Worm (Caenorhabditis elegans) whole organism, mixed stage, embryonic: ENCODE measurements around the gene pha-2.

Source experiments
- M03D4.4 ChIP-seq: sonication (generic microtip); optimal IDR thresholded peaks from 2 replicates; lab custom pipeline; 2017; ENCODE audit warnings: mild to moderate bottlenecking, missing genetic modification characterization, missing compliant biosample characterization
- bed-3 ChIP-seq: fragments of 200-800 bp; sonication (Bioruptor generic); optimal IDR thresholded peaks from 3 replicates; lab custom pipeline; 2018; ENCODE audit warnings: mild to moderate bottlenecking, missing genetic modification characterization, moderate library complexity, missing compliant biosample characterization
- blmp-1 ChIP-seq: fragments of 150-350 bp; optimal IDR thresholded peaks from 2 replicates; lab custom pipeline; 2014; ENCODE audit warnings: missing biosample characterization, missing genetic modification characterization
- ceh-39 ChIP-seq: fragments of 150-350 bp; optimal IDR thresholded peaks from 2 replicates; lab custom pipeline; 2014; ENCODE audit warnings: missing biosample characterization, missing genetic modification characterization
- ceh-43 ChIP-seq: fragments of 200-800 bp; sonication (Bioruptor generic); optimal IDR thresholded peaks from 2 replicates; lab custom pipeline; 2018; ENCODE audit warnings: mild to moderate bottlenecking, missing genetic modification characterization, moderate library complexity, missing compliant biosample characterization
- ceh-83 ChIP-seq: fragments of 200-800 bp; sonication (Bioruptor generic); optimal IDR thresholded peaks from 2 replicates; lab custom pipeline; 2018; ENCODE audit warnings: mild to moderate bottlenecking, missing genetic modification characterization, missing compliant biosample characterization
- ces-1 ChIP-seq: fragments of 150-350 bp; optimal IDR thresholded peaks from 2 replicates; lab custom pipeline; 2014; ENCODE audit warnings: missing biosample characterization, missing genetic modification reagents, missing genetic modification characterization
- cnd-1 ChIP-seq: fragments of 200-800 bp; sonication (Bioruptor generic); optimal IDR thresholded peaks from 2 replicates; lab custom pipeline; 2018; ENCODE audit warnings: mild to moderate bottlenecking, missing genetic modification characterization, missing compliant biosample characterization
- drap-1 ChIP-seq: fragments of 200-800 bp; sonication (Bioruptor generic); optimal IDR thresholded peaks from 3 replicates; lab custom pipeline; 2018; ENCODE audit warnings: mild to moderate bottlenecking, missing genetic modification characterization, missing compliant biosample characterization
- elt-1 ChIP-seq: sonication (generic microtip); optimal IDR thresholded peaks from 2 replicates; lab custom pipeline; 2017; ENCODE audit warnings: missing genetic modification characterization, mild to moderate bottlenecking, missing compliant biosample characterization, antibody characterized with exemption, moderate library complexity, borderline replicate concordance; ENCODE audit not compliant: insufficient read depth
- elt-3 ChIP-seq: fragments of 150-350 bp; optimal IDR thresholded peaks from 2 replicates; lab custom pipeline; 2014; ENCODE audit warnings: missing biosample characterization, missing genetic modification characterization
- flh-1 ChIP-seq: fragments of 200-800 bp; sonication (Bioruptor generic); optimal IDR thresholded peaks from 2 replicates; lab custom pipeline; 2018; ENCODE audit warnings: mild to moderate bottlenecking, missing genetic modification characterization, moderate library complexity, missing compliant biosample characterization
- ham-2 ChIP-seq: fragments of 200-800 bp; sonication (Bioruptor generic); optimal IDR thresholded peaks from 2 replicates; lab custom pipeline; 2018; ENCODE audit warnings: mild to moderate bottlenecking, missing genetic modification characterization, missing compliant biosample characterization
- hlh-1 ChIP-seq: fragments of 150-350 bp; optimal IDR thresholded peaks from 2 replicates; lab custom pipeline; 2014; ENCODE audit warnings: missing biosample characterization, missing genetic modification reagents, missing genetic modification characterization
- lin-13 ChIP-seq: fragments of 150-350 bp; optimal IDR thresholded peaks from 2 replicates; lab custom pipeline; 2014; ENCODE audit warnings: missing biosample characterization, missing genetic modification characterization
- lin-32 ChIP-seq: fragments of 200-800 bp; sonication (Bioruptor generic); optimal IDR thresholded peaks from 2 replicates; lab custom pipeline; 2018; ENCODE audit warnings: mild to moderate bottlenecking, missing genetic modification characterization, missing compliant biosample characterization
- lsy-2 ChIP-seq: fragments of 150-350 bp; optimal IDR thresholded peaks from 2 replicates; lab custom pipeline; 2014; ENCODE audit warnings: missing biosample characterization, missing genetic modification characterization
- mab-5 ChIP-seq: fragments of 150-350 bp; optimal IDR thresholded peaks from 2 replicates; lab custom pipeline; 2014; ENCODE audit warnings: missing biosample characterization, missing genetic modification characterization
- mep-1 ChIP-seq: fragments of 150-350 bp; optimal IDR thresholded peaks from 2 replicates; lab custom pipeline; 2017; ENCODE audit warnings: missing biosample characterization, missing genetic modification reagents, missing genetic modification characterization, inconsistent platforms
- mls-2 ChIP-seq: sonication (generic microtip); optimal IDR thresholded peaks from 2 replicates; lab custom pipeline; 2016; ENCODE audit warnings: mild to moderate bottlenecking, missing genetic modification characterization, moderate library complexity, missing compliant biosample characterization
- nhr-12 ChIP-seq: fragments of 150-350 bp; optimal IDR thresholded peaks from 2 replicates; lab custom pipeline; 2014; ENCODE audit warnings: missing biosample characterization, missing genetic modification characterization
- nhr-2 ChIP-seq: fragments of 150-350 bp; optimal IDR thresholded peaks from 2 replicates; lab custom pipeline; 2014; ENCODE audit warnings: missing biosample characterization, missing genetic modification characterization
- nhr-237 ChIP-seq: fragments of 150-350 bp; optimal IDR thresholded peaks from 2 replicates; lab custom pipeline; 2014; ENCODE audit warnings: missing biosample characterization, missing genetic modification characterization
- nhr-28 ChIP-seq: fragments of 150-350 bp; optimal IDR thresholded peaks from 2 replicates; lab custom pipeline; 2014; ENCODE audit warnings: missing biosample characterization, missing genetic modification characterization
- nhr-76 ChIP-seq: sonication (generic microtip); optimal IDR thresholded peaks from 2 replicates; lab custom pipeline; 2017; ENCODE audit warnings: missing biosample characterization, missing genetic modification characterization
- pha-4 ChIP-seq: fragments of 150-350 bp; optimal IDR thresholded peaks from 2 replicates; lab custom pipeline; 2018; ENCODE audit warnings: missing biosample characterization, missing genetic modification reagents, missing genetic modification characterization
- sem-2 ChIP-seq: fragments of 200-800 bp; sonication (Bioruptor generic); optimal IDR thresholded peaks from 2 replicates; lab custom pipeline; 2018; ENCODE audit warnings: mild to moderate bottlenecking, missing genetic modification characterization, missing compliant biosample characterization
- snpc-4 ChIP-seq: fragments of 150-350 bp; optimal IDR thresholded peaks from 2 replicates; lab custom pipeline; 2014; ENCODE audit warnings: missing biosample characterization, missing genetic modification characterization
- sptf-1 ChIP-seq: sonication (generic microtip); optimal IDR thresholded peaks from 2 replicates; lab custom pipeline; 2017; ENCODE audit warnings: mild to moderate bottlenecking, missing genetic modification characterization, moderate library complexity, missing compliant biosample characterization
- tbx-8 ChIP-seq: fragments of 200-800 bp; sonication (Bioruptor generic); optimal IDR thresholded peaks from 2 replicates; lab custom pipeline; 2018; ENCODE audit warnings: mild to moderate bottlenecking, missing genetic modification characterization, moderate library complexity, missing compliant biosample characterization
- unc-120 ChIP-seq: sonication (generic microtip); optimal IDR thresholded peaks from 2 replicates; lab custom pipeline; 2017; ENCODE audit warnings: missing genetic modification characterization, missing compliant biosample characterization; ENCODE audit not compliant: poor library complexity, severe bottlenecking
- unc-39 ChIP-seq: fragments of 150-350 bp; optimal IDR thresholded peaks from 2 replicates; lab custom pipeline; 2014; ENCODE audit warnings: missing biosample characterization, missing genetic modification characterization
- unc-62 ChIP-seq: fragments of 150-350 bp; optimal IDR thresholded peaks from 2 replicates; lab custom pipeline; 2014; ENCODE audit warnings: missing biosample characterization, missing genetic modification reagents, missing genetic modification characterization
- zip-8 ChIP-seq: fragments of 150-350 bp; optimal IDR thresholded peaks from 2 replicates; lab custom pipeline; 2014; ENCODE audit warnings: missing biosample characterization, missing genetic modification characterization
- ztf-11 ChIP-seq: fragments of 150-350 bp; optimal IDR thresholded peaks from 2 replicates; lab custom pipeline; 2014; ENCODE audit warnings: missing biosample characterization, missing genetic modification characterization

pha-2 gene

DNA sequence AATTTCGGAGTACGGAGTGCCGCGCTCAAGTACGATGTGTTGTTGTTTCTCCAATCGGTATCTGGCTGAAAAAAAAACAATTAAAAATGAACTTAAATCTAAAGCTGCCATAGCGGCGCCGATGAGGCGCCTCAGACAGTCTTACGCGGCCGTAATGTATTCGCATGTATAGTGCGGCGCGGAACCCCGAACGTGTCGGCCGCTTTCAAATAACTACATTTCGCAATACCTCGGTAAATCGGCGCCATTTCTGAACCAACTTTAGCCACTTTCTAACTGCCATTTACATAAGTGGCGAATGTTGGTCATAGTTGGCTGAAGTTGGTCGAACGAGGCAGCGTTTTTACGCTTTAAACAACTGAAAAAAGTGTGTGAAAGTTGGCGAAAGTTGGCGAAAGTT lies 24.0 kb downstream of the pha-2 start:
- TF ChIP-seq lin-13 (no peak), nhr-2 (tag; lab: Kevin White, UChicago) (no peak), ceh-83 (GFP tag; lab: Kevin White, UChicago) (no peak)
- TF ChIP-seq, all 35 proteins: peak for 0

DNA sequence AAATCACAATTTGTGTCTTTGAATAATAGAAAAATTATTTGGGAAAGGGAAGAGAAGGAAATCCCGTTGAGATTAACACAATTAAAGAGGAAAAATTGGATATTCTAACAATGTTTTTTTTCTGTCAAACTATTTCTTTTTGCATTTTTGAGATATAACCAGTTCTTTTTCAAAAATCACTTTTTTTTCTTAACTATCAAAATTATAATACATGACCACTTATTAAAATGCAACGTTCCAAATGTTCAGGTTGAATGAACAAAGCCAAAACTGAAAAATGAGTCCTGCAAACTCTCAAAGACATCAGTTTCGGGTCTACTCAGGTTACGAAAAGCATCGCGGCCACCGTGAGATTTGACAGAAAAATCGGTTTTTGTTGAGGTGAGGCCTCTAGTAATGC lies 27.2 kb downstream of the pha-2 start:
- no peak for TF ChIP-seq lsy-2 (tag; lab: Kevin White, UChicago)
- TF ChIP-seq cnd-1 (tag; lab: Kevin White, UChicago) = no peak
- TF ChIP-seq snpc-4 (tag; lab: Kevin White, UChicago) = no peak
- TF ChIP-seq M03D4.4 (tag; lab: Kevin White, UChicago) = no peak
- TF ChIP-seq unc-120 (tag; lab: Kevin White, UChicago) = no peak
- TF ChIP-seq lin-13 = no peak

DNA sequence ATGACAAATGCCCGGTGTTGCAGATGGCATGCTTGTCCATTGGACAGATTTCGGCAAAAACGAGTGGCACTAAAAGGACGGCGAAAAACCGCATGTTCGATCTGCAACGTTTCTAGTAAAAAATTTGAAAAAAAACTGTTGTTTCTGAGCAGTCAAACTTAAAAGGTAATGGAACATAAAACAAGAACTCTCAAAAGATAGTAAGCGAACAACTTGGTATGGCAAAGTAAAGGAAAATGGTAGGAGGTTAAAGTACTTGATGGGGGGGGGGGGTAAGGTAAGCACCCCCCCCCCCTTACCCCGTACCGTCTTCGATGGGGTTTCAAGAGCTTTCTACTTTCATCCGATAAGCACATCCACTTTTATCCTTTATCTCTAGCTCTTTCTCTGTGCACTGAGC lies 28.4 kb downstream of the pha-2 start, which contains the start of gene F13C5.5:
Gene F13C5.5 (minus strand): TSS at position 101 of the 400 bp plus-strand sequence.
- TF ChIP-seq mep-1 (tag; lab: Kevin White, UChicago) = no peak
- TF ChIP-seq unc-120 (tag; lab: Kevin White, UChicago) = no peak
- no peak for TF ChIP-seq mab-5
- TF ChIP-seq lin-32 (GFP tag; lab: Kevin White, UChicago) = no peak
- TF ChIP-seq ceh-39 = no peak
- no peak for TF ChIP-seq mls-2 (tag; lab: Kevin White, UChicago)
- TF ChIP-seq sem-2 (GFP tag; lab: Kevin White, UChicago) = no peak
- TF ChIP-seq unc-62 (GFP tag; lab: Kevin White, UChicago) = no peak
- TF ChIP-seq ces-1 (GFP tag; lab: Kevin White, UChicago) = no peak
- TF ChIP-seq elt-3 (tag; lab: Kevin White, UChicago) = no peak
- no peak for TF ChIP-seq flh-1 (GFP tag; lab: Kevin White, UChicago)
- TF ChIP-seq bed-3 (GFP tag; lab: Kevin White, UChicago) = no peak
- no peak for TF ChIP-seq ham-2 (GFP tag; lab: Kevin White, UChicago)

DNA sequence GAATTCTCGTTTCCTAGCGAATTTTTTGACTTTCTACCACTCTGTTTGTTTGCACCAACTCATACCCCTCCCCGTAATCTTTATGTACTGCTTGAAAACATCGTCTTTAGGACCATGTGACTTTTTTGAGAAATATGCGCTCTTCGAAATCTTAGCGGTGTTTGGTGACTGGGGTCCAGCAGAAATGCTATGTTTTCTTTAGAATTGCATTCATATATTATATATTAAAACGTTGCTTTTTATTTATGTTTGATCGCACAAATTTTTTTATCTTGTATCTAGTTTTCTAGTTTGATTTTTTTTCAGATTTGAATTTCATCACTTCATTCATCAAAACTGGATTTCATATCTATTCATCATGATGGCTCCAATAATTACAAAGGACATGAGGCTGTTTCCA lies 34.9 kb downstream of the pha-2 start, which contains the start of gene F13C5.1:
Gene F13C5.1 (plus strand): TSS at position 301 of the 400 bp plus-strand sequence.
- TF ChIP-seq unc-39 (tag; lab: Kevin White, UChicago) (no peak), ces-1 (GFP tag; lab: Kevin White, UChicago) (no peak), ceh-39 (no peak), sem-2 (GFP tag; lab: Kevin White, UChicago) (no peak), hlh-1 (tag; lab: Kevin White, UChicago) (no peak), cnd-1 (tag; lab: Kevin White, UChicago) (no peak), nhr-237 (tag; lab: Kevin White, UChicago) (no peak), ztf-11 (tag; lab: Kevin White, UChicago) (no peak), nhr-28 (no peak)

DNA sequence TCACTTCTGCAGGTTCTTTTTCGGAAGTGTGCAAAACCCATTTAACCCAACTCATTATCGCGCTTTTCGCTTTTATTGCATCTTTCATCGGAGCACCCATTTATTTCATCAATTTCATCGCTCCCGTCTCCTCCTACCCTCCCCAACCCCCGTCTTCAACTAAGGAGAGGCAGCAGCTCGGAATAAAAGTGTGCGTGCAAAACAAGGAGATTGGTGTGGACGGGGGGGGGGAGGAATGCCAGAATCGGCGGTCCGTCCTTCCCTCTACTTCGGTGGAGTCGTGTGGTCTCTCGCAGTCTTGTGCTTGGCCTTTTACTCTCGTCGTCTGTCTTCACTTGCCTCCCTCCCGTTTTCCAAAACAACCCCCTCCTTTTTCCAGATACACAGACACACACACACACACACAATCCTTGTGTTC lies 35.4 kb downstream of the pha-2 start:
- TF ChIP-seq ces-1 (GFP tag; lab: Kevin White, UChicago) = peak; percentile 93
- peak; percentile 7 for TF ChIP-seq lin-13
- no peak for TF ChIP-seq nhr-28
- no peak for TF ChIP-seq unc-39 (tag; lab: Kevin White, UChicago)
- TF ChIP-seq ceh-43 (GFP tag; lab: Kevin White, UChicago) = no peak
- TF ChIP-seq ztf-11 (tag; lab: Kevin White, UChicago) = no peak
- peak; percentile 0 for TF ChIP-seq lsy-2 (tag; lab: Kevin White, UChicago)
- no peak for TF ChIP-seq elt-3 (tag; lab: Kevin White, UChicago)
- TF ChIP-seq unc-120 (tag; lab: Kevin White, UChicago) = peak; percentile 47
- TF ChIP-seq tbx-8 (GFP tag; lab: Kevin White, UChicago) = no peak
- no peak for TF ChIP-seq lin-32 (GFP tag; lab: Kevin White, UChicago)
- no peak for TF ChIP-seq pha-4 (tag; lab: Kevin White, UChicago)
- TF ChIP-seq mls-2 (tag; lab: Kevin White, UChicago) = peak; percentile 74
- no peak for TF ChIP-seq mep-1 (tag; lab: Kevin White, UChicago)
- TF ChIP-seq nhr-76 (tag; lab: Kevin White, UChicago) = no peak
- no peak for TF ChIP-seq zip-8 (tag; lab: Kevin White, UChicago)
- TF ChIP-seq blmp-1 (tag; lab: Kevin White, UChicago) = no peak
- no peak for TF ChIP-seq elt-1 (tag; lab: Kevin White, UChicago)
- no peak for TF ChIP-seq nhr-12 (tag; lab: Kevin White, UChicago)
- TF ChIP-seq ham-2 (GFP tag; lab: Kevin White, UChicago) = no peak
- peak; percentile 39 for TF ChIP-seq cnd-1 (tag; lab: Kevin White, UChicago)
- TF ChIP-seq sptf-1 (tag; lab: Kevin White, UChicago) = peak; percentile 77
- no peak for TF ChIP-seq hlh-1 (tag; lab: Kevin White, UChicago)
- peak; percentile 12 for TF ChIP-seq unc-62 (GFP tag; lab: Kevin White, UChicago)
- TF ChIP-seq drap-1 (GFP tag; lab: Kevin White, UChicago) = peak; percentile 56
- TF ChIP-seq ceh-39 = no peak
- TF ChIP-seq bed-3 (GFP tag; lab: Kevin White, UChicago) = no peak
- TF ChIP-seq mab-5 = no peak
- TF ChIP-seq nhr-2 (tag; lab: Kevin White, UChicago) = no peak
- no peak for TF ChIP-seq M03D4.4 (tag; lab: Kevin White, UChicago)
- no peak for TF ChIP-seq flh-1 (GFP tag; lab: Kevin White, UChicago)
- TF ChIP-seq nhr-237 (tag; lab: Kevin White, UChicago) = no peak
- no peak for TF ChIP-seq snpc-4 (tag; lab: Kevin White, UChicago)
- no peak for TF ChIP-seq ceh-83 (GFP tag; lab: Kevin White, UChicago)
- peak; percentile 22 for TF ChIP-seq sem-2 (GFP tag; lab: Kevin White, UChicago)
